Worm (Caenorhabditis elegans): ENCODE measurements around the gene Y46G5A.38.

The Y46G5A.38 gene

ce11 chrII:12810709-12811108 lies 16.1 kb upstream of the Y46G5A.38 start, which contains the start of gene Y46G5A.20:
Gene Y46G5A.20 (plus strand): TSS chrII:12811009.
- TF ChIP-seq fkh-8 (tag; optimal IDR thresholded peaks at IDR 0.05) (no peak), pqm-1 (tag; optimal IDR thresholded peaks at IDR 0.05) (no peak), elt-3 (tag; optimal IDR thresholded peaks at IDR 0.05) (no peak), vab-15 (tag; optimal IDR thresholded peaks at IDR 0.05) (no peak), swsn-7 (tag; optimal IDR thresholded peaks at IDR 0.05) (no peak), hlh-4 (tag; optimal IDR thresholded peaks at IDR 0.05) (no peak), ceh-82 (tag; optimal IDR thresholded peaks at IDR 0.05) (no peak), nhr-85 (tag) (no peak), ztf-11 (tag; optimal IDR thresholded peaks at IDR 0.05) (no peak), pax-3 (tag; optimal IDR thresholded peaks at IDR 0.05) (no peak), hpl-2 (GFP tag; optimal IDR thresholded peaks at IDR 0.05) (no peak), ama-1 (optimal IDR thresholded peaks at IDR 0.05) (no peak), Y116A8C.19 (tag; optimal IDR thresholded peaks at IDR 0.05; ENCODE audit: borderline replicate concordance) (no peak), lin-13 (GFP tag; optimal IDR thresholded peaks at IDR 0.05) (no peak), dpl-1 (GFP tag; optimal IDR thresholded peaks at IDR 0.05) (no peak), skn-1 (tag; optimal IDR thresholded peaks at IDR 0.05) (no peak), nhr-12 (tag; optimal IDR thresholded peaks at IDR 0.05) (no peak), sptf-1 (tag; optimal IDR thresholded peaks at IDR 0.05) (no peak)

ce11 chrII:12813253-12813652 lies 13.6 kb upstream of the Y46G5A.38 start:
- no peak for TF ChIP-seq Y116A8C.19 (tag; optimal IDR thresholded peaks at IDR 0.05; ENCODE audit: borderline replicate concordance)
- no peak for TF ChIP-seq blmp-1 (tag; optimal IDR thresholded peaks at IDR 0.05)
- TF ChIP-seq unc-98 (GFP tag; IDR thresholded peaks at IDR 0.05): no peak
- no peak for TF ChIP-seq zip-4 (GFP tag; optimal IDR thresholded peaks at IDR 0.05)
- no peak for TF ChIP-seq ets-5 (GFP tag; IDR thresholded peaks at IDR 0.05)
- TF ChIP-seq snu-23 (GFP tag; optimal IDR thresholded peaks at IDR 0.05): no peak
- no peak for TF ChIP-seq ceh-63 (GFP tag; optimal IDR thresholded peaks at IDR 0.05)
- no peak for TF ChIP-seq irx-1 (tag; optimal IDR thresholded peaks at IDR 0.05)
- no peak for TF ChIP-seq nhr-77 (tag; optimal IDR thresholded peaks at IDR 0.05)
- no peak for TF ChIP-seq hlh-4 (tag; optimal IDR thresholded peaks at IDR 0.05)
- no peak for TF ChIP-seq vab-15 (tag; optimal IDR thresholded peaks at IDR 0.05)
- no peak for TF ChIP-seq pax-3 (tag; optimal IDR thresholded peaks at IDR 0.05)
- TF ChIP-seq nhr-20 (tag; optimal IDR thresholded peaks at IDR 0.05): no peak
- TF ChIP-seq egl-27 (tag; optimal IDR thresholded peaks at IDR 0.05): no peak
- TF ChIP-seq nhr-76 (tag; optimal IDR thresholded peaks at IDR 0.05): no peak
- no peak for TF ChIP-seq C34B4.2 (tag; optimal IDR thresholded peaks at IDR 0.05)
- TF ChIP-seq tlp-1 (tag; optimal IDR thresholded peaks at IDR 0.05): no peak

ce11 chrII:12816412-12817146 lies 10.3 kb upstream of the Y46G5A.38 start, which contains the start of gene acl-7:
Gene acl-7 (minus strand): TSS chrII:12816462.
- TF ChIP-seq elt-2 (tag; optimal IDR thresholded peaks at IDR 0.05) (peak; percentile 42), lin-39 (tag; optimal IDR thresholded peaks at IDR 0.05) (no peak)

- TF ChIP-seq hlh-17 (GFP tag; optimal IDR thresholded peaks at IDR 0.05; ENCODE audit: borderline replicate concordance): no peak
- no peak for TF ChIP-seq tlp-1 (tag; optimal IDR thresholded peaks at IDR 0.05)
- no peak for TF ChIP-seq nhr-12 (tag; optimal IDR thresholded peaks at IDR 0.05)
- TF ChIP-seq sox-4 (tag; optimal IDR thresholded peaks at IDR 0.05): no peak
Measured at ce11 chrII:12818488-12818887, 8.4 kb upstream of the Y46G5A.38 start, which contains the start of gene Y46G5A.22. Gene Y46G5A.22 (minus strand): TSS chrII:12818588.
